Fruit fly (Drosophila melanogaster) whole organism, embryonic: ENCODE results near the gene CG33127.

Experiments
- Ada2b ChIP-seq: fragments of 200-800 bp; sonication (Bioruptor generic); IDR thresholded peaks from 2 replicates; pipeline ENCODE4 v1.3.6; 2022; ENCODE audit warnings: missing biosample characterization, missing genetic modification characterization
- Adf1 ChIP-seq: fragments of 200-800 bp; sonication (Bioruptor generic); IDR thresholded peaks from 2 replicates; pipeline ENCODE4 v1.3.6; 2022; ENCODE audit warnings: missing biosample characterization, missing genetic modification characterization
- BtbVII ChIP-seq: fragments of 200-800 bp; sonication (Bioruptor generic); optimal IDR thresholded peaks from 3 replicates; lab custom pipeline; 2017; ENCODE audit warnings: missing biosample characterization, mild to moderate bottlenecking, missing genetic modification characterization
- Bteb2 ChIP-seq: fragments of 200-800 bp; sonication (Bioruptor generic); optimal IDR thresholded peaks from 2 replicates; lab custom pipeline; 2016; ENCODE audit warnings: missing biosample characterization, missing genetic modification characterization
- CG10321 ChIP-seq: fragments of 200-800 bp; sonication (Bioruptor generic); IDR thresholded peaks from 2 replicates; pipeline ENCODE4 v1.3.6; 2022; ENCODE audit warnings: missing biosample characterization, missing genetic modification characterization
- CG11398 ChIP-seq: fragments of 200-800 bp; sonication (Bioruptor generic); optimal IDR thresholded peaks from 2 replicates; lab custom pipeline; 2016; ENCODE audit warnings: missing biosample characterization, missing genetic modification characterization
- CG11696 ChIP-seq: fragments of 200-800 bp; sonication (Bioruptor generic); IDR thresholded peaks from 2 replicates; pipeline ENCODE4 v1.3.6; 2022; ENCODE audit warnings: missing biosample characterization, missing genetic modification characterization
- CG12219 ChIP-seq: fragments of 200-800 bp; sonication (Bioruptor generic); optimal IDR thresholded peaks from 3 replicates; lab custom pipeline; 2018; ENCODE audit warnings: missing biosample characterization, mild to moderate bottlenecking, missing genetic modification characterization
- CG13287 ChIP-seq: fragments of 200-800 bp; sonication (Bioruptor generic); IDR thresholded peaks from 2 replicates; pipeline ENCODE4 v1.3.6; 2022; ENCODE audit warnings: missing biosample characterization, missing genetic modification characterization; ENCODE audit not compliant: partially characterized antibody
- CG13424 ChIP-seq: fragments of 200-800 bp; sonication (Bioruptor generic); optimal IDR thresholded peaks from 2 replicates; lab custom pipeline; 2019; ENCODE audit warnings: missing biosample characterization, mild to moderate bottlenecking, missing genetic modification characterization, moderate library complexity
- CG14860 ChIP-seq: fragments of 200-800 bp; sonication (Bioruptor generic); IDR thresholded peaks from 3 replicates; pipeline ENCODE4 v1.3.6; 2022; ENCODE audit warnings: missing biosample characterization, missing genetic modification characterization; ENCODE audit not compliant: partially characterized antibody
- CG14965 ChIP-seq: fragments of 200-800 bp; sonication (Bioruptor generic); optimal IDR thresholded peaks from 2 replicates; lab custom pipeline; 2016; ENCODE audit warnings: missing biosample characterization, missing genetic modification characterization, borderline replicate concordance
- CG15696 ChIP-seq: fragments of 200-800 bp; sonication (Bioruptor generic); optimal IDR thresholded peaks from 2 replicates; lab custom pipeline; 2019; ENCODE audit warnings: missing biosample characterization, mild to moderate bottlenecking, missing genetic modification characterization, moderate library complexity
- CG18599 ChIP-seq: fragments of 200-800 bp; sonication (Bioruptor generic); optimal IDR thresholded peaks from 3 replicates; lab custom pipeline; 2017; ENCODE audit warnings: missing biosample characterization, missing genetic modification characterization, mild to moderate bottlenecking, moderate library complexity, missing genetic modification reagents
- CG2678 ChIP-seq: fragments of 200-800 bp; sonication (Bioruptor generic); optimal IDR thresholded peaks from 3 replicates; lab custom pipeline; 2019; ENCODE audit warnings: missing biosample characterization, mild to moderate bottlenecking, missing genetic modification characterization, moderate library complexity
- CG2712 ChIP-seq: fragments of 200-800 bp; optimal IDR thresholded peaks from 3 replicates; lab custom pipeline; 2019; ENCODE audit warnings: missing biosample characterization, mild to moderate bottlenecking, missing genetic modification characterization, moderate library complexity
- CG31388 ChIP-seq: fragments of 200-800 bp; sonication (Bioruptor generic); optimal IDR thresholded peaks from 2 replicates; lab custom pipeline; 2016; ENCODE audit warnings: missing biosample characterization, missing genetic modification characterization
- CG32532 ChIP-seq: fragments of 200-800 bp; sonication (Bioruptor generic); IDR thresholded peaks from 2 replicates; pipeline ENCODE4 v1.3.6; 2022; ENCODE audit warnings: missing biosample characterization, missing genetic modification characterization
- CG3281 ChIP-seq: fragments of 200-800 bp; sonication (Bioruptor generic); optimal IDR thresholded peaks from 3 replicates; lab custom pipeline; 2017; ENCODE audit warnings: missing biosample characterization, mild to moderate bottlenecking, missing genetic modification characterization
- CG33557 ChIP-seq: fragments of 200-800 bp; sonication (Bioruptor generic); optimal IDR thresholded peaks from 2 replicates; lab custom pipeline; 2019; ENCODE audit warnings: missing biosample characterization, mild to moderate bottlenecking, missing genetic modification characterization, moderate library complexity
- CG3407 ChIP-seq: fragments of 200-800 bp; sonication (Bioruptor generic); optimal IDR thresholded peaks from 2 replicates; lab custom pipeline; 2018; ENCODE audit warnings: missing biosample characterization, mild to moderate bottlenecking, missing genetic modification characterization
- CG34224 ChIP-seq: fragments of 200-800 bp; sonication (Bioruptor generic); IDR thresholded peaks from 3 replicates; pipeline ENCODE4 v1.3.6; 2022; ENCODE audit warnings: missing biosample characterization, missing genetic modification characterization; ENCODE audit not compliant: partially characterized antibody
- CG3838 ChIP-seq: fragments of 200-800 bp; sonication (Bioruptor generic); optimal IDR thresholded peaks from 3 replicates; lab custom pipeline; 2016; ENCODE audit warnings: missing biosample characterization, missing genetic modification characterization
- CG4730 ChIP-seq: fragments of 200-800 bp; sonication (Bioruptor generic); IDR thresholded peaks from 2 replicates; pipeline ENCODE4 v1.3.6; 2022; ENCODE audit warnings: missing biosample characterization, missing genetic modification characterization
- CG7839 ChIP-seq: fragments of 200-800 bp; sonication (Bioruptor generic); optimal IDR thresholded peaks from 3 replicates; lab custom pipeline; 2018; ENCODE audit warnings: missing biosample characterization, mild to moderate bottlenecking, missing genetic modification characterization, moderate library complexity
- CG8478 ChIP-seq: fragments of >200 bp; optimal IDR thresholded peaks from 2 replicates; lab custom pipeline; 2018
- CG8944 ChIP-seq: fragments of 200-800 bp; sonication (Bioruptor generic); optimal IDR thresholded peaks from 3 replicates; lab custom pipeline; 2016; ENCODE audit warnings: missing biosample characterization, missing genetic modification characterization
- CG9437 ChIP-seq: fragments of 200-800 bp; sonication (Bioruptor generic); optimal IDR thresholded peaks from 2 replicates; lab custom pipeline; 2018; ENCODE audit warnings: missing biosample characterization, mild to moderate bottlenecking, missing genetic modification characterization
- CG9932 ChIP-seq: fragments of 200-800 bp; sonication (Bioruptor generic); IDR thresholded peaks from 2 replicates; pipeline ENCODE4 v1.3.6; 2022; ENCODE audit warnings: missing biosample characterization, missing genetic modification characterization
- CkIIα-i1 ChIP-seq: fragments of 200-800 bp; sonication (Bioruptor generic); IDR thresholded peaks from 2 replicates; pipeline ENCODE4 v1.3.6; 2022; ENCODE audit warnings: missing biosample characterization, missing genetic modification characterization
- E2f2 ChIP-seq: fragments of 200-800 bp; sonication (Bioruptor generic); IDR thresholded peaks from 2 replicates; pipeline ENCODE4 v1.3.6; 2022; ENCODE audit warnings: missing biosample characterization, missing genetic modification characterization
- Gsc ChIP-seq: fragments of 200-800 bp; sonication (Bioruptor generic); IDR thresholded peaks from 2 replicates; pipeline ENCODE4 v1.3.6; 2022; ENCODE audit warnings: missing biosample characterization, missing genetic modification characterization
- H15 ChIP-seq: fragments of 200-800 bp; sonication (Bioruptor generic); IDR thresholded peaks from 3 replicates; pipeline ENCODE4 v1.3.6; 2022; ENCODE audit warnings: missing biosample characterization, missing genetic modification characterization
- HLHmδ ChIP-seq: fragments of 200-800 bp; sonication (Bioruptor generic); optimal IDR thresholded peaks from 2 replicates; lab custom pipeline; 2018; ENCODE audit warnings: missing biosample characterization, mild to moderate bottlenecking, missing genetic modification characterization, moderate library complexity
- Nf-YA ChIP-seq: fragments of 200-800 bp; sonication (Bioruptor generic); IDR thresholded peaks from 2 replicates; pipeline ENCODE4 v1.3.6; 2022; ENCODE audit warnings: missing biosample characterization, missing genetic modification characterization
- Nf-YB ChIP-seq: fragments of 200-800 bp; sonication (Bioruptor generic); optimal IDR thresholded peaks from 3 replicates; lab custom pipeline; 2019; ENCODE audit warnings: missing biosample characterization, mild to moderate bottlenecking, missing genetic modification characterization, moderate library complexity
- NfI ChIP-seq: fragments of 200-800 bp; sonication (Bioruptor generic); optimal IDR thresholded peaks from 3 replicates; lab custom pipeline; 2018; ENCODE audit warnings: missing biosample characterization, mild to moderate bottlenecking, missing genetic modification characterization, moderate library complexity
- TFAM ChIP-seq: fragments of 200-800 bp; sonication (Bioruptor generic); optimal IDR thresholded peaks from 2 replicates; lab custom pipeline; 2017; ENCODE audit warnings: missing biosample characterization, missing genetic modification characterization, inconsistent platforms
- Vsx1 ChIP-seq: fragments of 200-800 bp; sonication (Bioruptor generic); optimal IDR thresholded peaks from 2 replicates; lab custom pipeline; 2017; ENCODE audit warnings: missing biosample characterization, mild to moderate bottlenecking, missing genetic modification characterization, missing genetic modification reagents
- ara ChIP-seq: fragments of 200-800 bp; sonication (Bioruptor generic); IDR thresholded peaks from 2 replicates; pipeline ENCODE4 v1.3.6; 2022; ENCODE audit warnings: missing biosample characterization, missing genetic modification characterization
- corto ChIP-seq: fragments of 200-800 bp; sonication (Bioruptor generic); optimal IDR thresholded peaks from 2 replicates; lab custom pipeline; 2016; ENCODE audit warnings: missing biosample characterization, mild to moderate bottlenecking, missing genetic modification characterization, moderate library complexity
- dm ChIP-seq: fragments of 200-800 bp; sonication (Bioruptor generic); optimal IDR thresholded peaks from 3 replicates; lab custom pipeline; 2016; ENCODE audit warnings: missing biosample characterization, missing genetic modification characterization
- ftz-f1 ChIP-seq: fragments of 200-800 bp; sonication (Bioruptor generic); optimal IDR thresholded peaks from 2 replicates; lab custom pipeline; 2016; ENCODE audit warnings: missing biosample characterization, missing genetic modification characterization
- ham ChIP-seq: fragments of 200-800 bp; sonication (Bioruptor generic); IDR thresholded peaks from 2 replicates; pipeline ENCODE4 v1.3.6; 2022; ENCODE audit warnings: missing biosample characterization, missing genetic modification characterization
- inv ChIP-seq: fragments of 200-800 bp; sonication (Bioruptor generic); IDR thresholded peaks from 2 replicates; pipeline ENCODE4 v1.3.6; 2022; ENCODE audit warnings: missing biosample characterization, missing genetic modification characterization; ENCODE audit not compliant: partially characterized antibody
- pzg ChIP-seq: fragments of 200-800 bp; sonication (Bioruptor generic); optimal IDR thresholded peaks from 3 replicates; lab custom pipeline; 2018; ENCODE audit warnings: missing biosample characterization, mild to moderate bottlenecking, missing genetic modification characterization, moderate library complexity
- scrt ChIP-seq: fragments of 200-800 bp; sonication (Bioruptor generic); optimal IDR thresholded peaks from 2 replicates; lab custom pipeline; 2018; ENCODE audit warnings: missing biosample characterization, mild to moderate bottlenecking, missing genetic modification characterization, moderate library complexity
- sima ChIP-seq: fragments of 200-800 bp; sonication (Bioruptor generic); optimal IDR thresholded peaks from 2 replicates; lab custom pipeline; 2016; ENCODE audit warnings: missing biosample characterization, missing genetic modification characterization
- sisA ChIP-seq: fragments of 200-800 bp; sonication (Bioruptor generic); IDR thresholded peaks from 2 replicates; pipeline ENCODE4 v1.3.6; 2022; ENCODE audit warnings: missing biosample characterization, missing genetic modification characterization
- tin ChIP-seq: fragments of 200-800 bp; sonication (Bioruptor generic); optimal IDR thresholded peaks from 3 replicates; lab custom pipeline; 2016; ENCODE audit warnings: missing biosample characterization, missing genetic modification characterization
- tx ChIP-seq: fragments of 200-800 bp; sonication (Bioruptor generic); optimal IDR thresholded peaks from 2 replicates; lab custom pipeline; 2016; ENCODE audit warnings: missing biosample characterization, missing genetic modification characterization
- zfh2 ChIP-seq: fragments of 200-800 bp; sonication (Bioruptor generic); optimal IDR thresholded peaks from 2 replicates; lab custom pipeline; 2016; ENCODE audit warnings: missing biosample characterization, missing genetic modification characterization

Gene CG33127

dm6 chr2L:283071-283482 is 38.8 kb upstream of the CG33127 start, which contains the start of gene CG11601 (continued):
- peak; percentile 14 for TF ChIP-seq dm
- peak; percentile 58 for TF ChIP-seq CG13424 (tag; lab: Kevin White, UChicago)
- 0 out of 2 replicates have a peak, but pooled peaks have one; percentile 5 for TF ChIP-seq ara
- peak; percentile 26 for TF ChIP-seq CG3281 (GFP tag; lab: Kevin White, UChicago)
- no peak for TF ChIP-seq ham (GFP tag; lab: Robert Waterston, UW)
- peak; percentile 71 for TF ChIP-seq pzg (GFP tag; lab: Kevin White, UChicago)
- no peak for TF ChIP-seq HLHmδ (GFP tag; lab: Kevin White, UChicago)
- no peak for TF ChIP-seq inv (GFP tag; lab: Robert Waterston, UW)
- TF ChIP-seq CG14965 (GFP tag; lab: Kevin White, UChicago), result no peak
- TF ChIP-seq CG9437 (GFP tag; lab: Kevin White, UChicago), result no peak
- no peak for TF ChIP-seq CG34224 (GFP tag; lab: Robert Waterston, UW)
- TF ChIP-seq CG4730 (GFP tag; lab: Robert Waterston, UW), result no peak
- no peak for TF ChIP-seq CG7839
- peak; percentile 65 for TF ChIP-seq zfh2 (GFP tag; lab: Kevin White, UChicago)
- TF ChIP-seq ftz-f1 (GFP tag; lab: Kevin White, UChicago), result no peak
- no peak for TF ChIP-seq Ada2b
- no peak for TF ChIP-seq CG2678 (tag; lab: Kevin White, UChicago)
- TF ChIP-seq Vsx1 (GFP tag; lab: Kevin White, UChicago), result no peak
- TF ChIP-seq CG18599, result no peak
- TF ChIP-seq Bteb2, result peak; percentile 14
- TF ChIP-seq Gsc (GFP tag; lab: Robert Waterston, UW), result no peak
- no peak for TF ChIP-seq scrt (GFP tag; lab: Kevin White, UChicago)
- peak; percentile 72 for TF ChIP-seq E2f2 (GFP tag; lab: Robert Waterston, UW)
- TF ChIP-seq H15 (GFP tag; lab: Robert Waterston, UW), result no peak
- no peak for TF ChIP-seq BtbVII (GFP tag; lab: Kevin White, UChicago)
- TF ChIP-seq CG3838 (GFP tag; lab: Kevin White, UChicago), result no peak
- no peak for TF ChIP-seq sima (GFP tag; lab: Kevin White, UChicago)
- TF ChIP-seq CkIIα-i1 (GFP tag; lab: Robert Waterston, UW), result no peak
- no peak for TF ChIP-seq CG15696 (tag; lab: Kevin White, UChicago)
- TF ChIP-seq CG12219 (GFP tag; lab: Kevin White, UChicago), result no peak
- TF ChIP-seq CG3407 (GFP tag; lab: Kevin White, UChicago), result no peak
- no peak for TF ChIP-seq corto (GFP tag; lab: Kevin White, UChicago)
- TF ChIP-seq CG11398 (GFP tag; lab: Kevin White, UChicago), result no peak
- 0 out of 2 replicates have a peak, but pooled peaks have one; percentile 37 for TF ChIP-seq CG32532
- TF ChIP-seq TFAM (GFP tag; lab: Kevin White, UChicago), result no peak
- TF ChIP-seq CG10321, result no peak
- TF ChIP-seq CG11696 (GFP tag; lab: Robert Waterston, UW), result no peak
- TF ChIP-seq CG14860 (GFP tag; lab: Robert Waterston, UW), result no peak
- TF ChIP-seq CG8944 (GFP tag; lab: Kevin White, UChicago), result no peak
- 0 out of 2 replicates have a peak, but pooled peaks have one; percentile 5 for TF ChIP-seq sisA (GFP tag; lab: Robert Waterston, UW)
- TF ChIP-seq CG31388, result no peak
- TF ChIP-seq CG9932, result peak; percentile 49
- no peak for TF ChIP-seq Nf-YA (GFP tag; lab: Robert Waterston, UW)
- TF ChIP-seq CG8478 (lab: Kevin White, UChicago), result no peak
- TF ChIP-seq CG13287, result peak; percentile 63
- no peak for TF ChIP-seq Nf-YB
- no peak for TF ChIP-seq Adf1 (GFP tag; lab: Robert Waterston, UW)
- TF ChIP-seq CG2712 (tag; lab: Kevin White, UChicago), result peak; percentile 46
- TF ChIP-seq tin, result no peak
- TF ChIP-seq NfI (GFP tag; lab: Kevin White, UChicago), result peak; percentile 28
- no peak for TF ChIP-seq CG33557
- TF ChIP-seq tx (GFP tag; lab: Kevin White, UChicago), result no peak
